Fruit fly (Drosophila melanogaster) whole organism: ENCODE results near the gene CG33791.

Experiments used
- Dll ChIP-seq: fragments of >200 bp; optimal IDR thresholded peaks from 2 replicates; lab custom pipeline; 2017
- EcR ChIP-seq, 2 experiments: fragments of >200 bp; optimal IDR thresholded peaks; 2 replicates each; lab custom pipeline; 2017; ENCODE audit warnings: missing biosample characterization in 2 of 2, missing genetic modification characterization in 2 of 2, missing genetic modification reagents in 2 of 2
- pan ChIP-seq: fragments of >200 bp; optimal IDR thresholded peaks from 2 replicates; lab custom pipeline; 2017
- psq ChIP-seq: fragments of >200 bp; optimal IDR thresholded peaks from 2 replicates; lab custom pipeline; 2017
- usp ChIP-seq: fragments of >200 bp; optimal IDR thresholded peaks from 2 replicates; lab custom pipeline; 2017; ENCODE audit warnings: missing biosample characterization, missing genetic modification characterization, mixed read lengths

- TF ChIP-seq usp (GFP tag; lab: Kevin White, UChicago) (no peak), Dll (lab: Kevin White, UChicago) (no peak), psq (lab: Kevin White, UChicago) (no peak), EcR (GFP tag; optimal IDR thresholded peaks at IDR 0.05; lab: Kevin White, UChicago) (no peak), pan (lab: Kevin White, UChicago) (no peak)
Measured at dm6 chr3L:1614465-1615084, 11.8 kb downstream of the CG33791 start.
